Worm (Caenorhabditis elegans) whole organism, L4 larva: ENCODE data around the gene amdh-1.

Source experiments
- ces-1 ChIP-seq: fragments of 150-350 bp; sonication (generic microtip); optimal IDR thresholded peaks from 4 replicates; lab custom pipeline; 2014; ENCODE audit warnings: missing biosample characterization, missing genetic modification reagents, missing genetic modification characterization
- dve-1 ChIP-seq: sonication (generic microtip); optimal IDR thresholded peaks from 2 replicates; lab custom pipeline; 2017; ENCODE audit warnings: antibody characterized with exemption, mild to moderate bottlenecking, missing genetic modification characterization, missing compliant biosample characterization; ENCODE audit not compliant: insufficient read depth
- egl-27 ChIP-seq: sonication (generic microtip); optimal IDR thresholded peaks from 3 replicates; lab custom pipeline; 2017; ENCODE audit warnings: missing biosample characterization, missing genetic modification reagents, missing genetic modification characterization
- lin-15B ChIP-seq: fragments of 150-350 bp; sonication (generic microtip); optimal IDR thresholded peaks from 3 replicates; lab custom pipeline; 2014; ENCODE audit warnings: missing biosample characterization, missing genetic modification characterization
- mdt-29 ChIP-seq: fragments of 200-800 bp; sonication (Bioruptor generic); IDR thresholded peaks from 2 replicates; pipeline ENCODE4 v1.3.6; 2022; ENCODE audit warnings: missing genetic modification reagents, missing genetic modification characterization, missing compliant biosample characterization
- nhr-237 ChIP-seq: sonication (generic microtip); optimal IDR thresholded peaks from 2 replicates; lab custom pipeline; 2017; ENCODE audit warnings: missing biosample characterization, missing genetic modification characterization
- pha-4 ChIP-seq, 2 experiments: fragments of 150-350 bp in 1 of 2; fragments of 200-800 bp in 1 of 2; sonication (Bioruptor generic) in 1 of 2; IDR thresholded peaks in 1 of 2; optimal IDR thresholded peaks in 1 of 2; 2 replicates each; pipeline versions ENCODE4 v1.3.6 to Lab custom; 2014 to 2022; ENCODE audit warnings: missing genetic modification characterization in 2 of 2, missing genetic modification reagents in 2 of 2, missing biosample characterization in 1 of 2, missing compliant biosample characterization in 1 of 2
- unc-62 ChIP-seq, 3 experiments: fragments of 150-350 bp in 1 of 3; sonication (generic microtip); optimal IDR thresholded peaks in 2 of 3; peaks in 1 of 3; 1 replicate in 1 of 3; 2 replicates in 2 of 3; lab custom pipeline; 2014 to 2017; ENCODE audit warnings: missing biosample characterization in 3 of 3, missing genetic modification characterization in 3 of 3, missing genetic modification reagents in 3 of 3, missing genotype in 1 of 3

ce11 chrIII:6287195-6287594 lies 35.6 kb downstream of the amdh-1 start, which contains the start of gene F47D12.6:
- TF ChIP-seq nhr-237 (tag; lab: Kevin White, UChicago), result no peak
- TF ChIP-seq pha-4 (GFP tag; IDR thresholded peaks at IDR 0.05; lab: Robert Waterston, UW), result no peak
- no peak for TF ChIP-seq pha-4 (tag; optimal IDR thresholded peaks at IDR 0.05; lab: Kevin White, UChicago)
- TF ChIP-seq egl-27 (tag; lab: Kevin White, UChicago), result no peak
- no peak for TF ChIP-seq mdt-29 (GFP tag; lab: Robert Waterston, UW)
- no peak for TF ChIP-seq ces-1 (GFP tag; lab: Kevin White, UChicago)
- TF ChIP-seq lin-15B (tag; lab: Kevin White, UChicago), result no peak
- no peak for TF ChIP-seq dve-1
- no peak for TF ChIP-seq unc-62 (GFP tag; optimal IDR thresholded peaks at IDR 0.05 in 1 of 2; lab: Kevin White, UChicago)
- TF ChIP-seq unc-62 (tag; optimal IDR thresholded peaks at IDR 0.05; lab: Kevin White, UChicago), result no peak
